Fruit fly (Drosophila melanogaster) whole organism, wandering third instar larva: ENCODE data around the gene CG31075.

ENCODE experiments used
- CG9705 ChIP-seq: fragments of 200-800 bp; sonication (Bioruptor generic); optimal IDR thresholded peaks from 2 replicates; lab custom pipeline; 2018; ENCODE audit warnings: missing biosample characterization, mild to moderate bottlenecking, missing genetic modification characterization
- Hnf4 ChIP-seq: fragments of 200-800 bp; sonication (Bioruptor generic); optimal IDR thresholded peaks from 2 replicates; lab custom pipeline; 2016; ENCODE audit warnings: missing biosample characterization, mild to moderate bottlenecking, missing genetic modification characterization
- dmrt93B ChIP-seq: fragments of 200-800 bp; sonication (Bioruptor generic); optimal IDR thresholded peaks from 2 replicates; lab custom pipeline; 2018; ENCODE audit warnings: missing biosample characterization, mild to moderate bottlenecking, missing genetic modification characterization
- psq ChIP-seq: fragments of 200-800 bp; sonication (Bioruptor generic); optimal IDR thresholded peaks from 3 replicates; lab custom pipeline; 2017; ENCODE audit warnings: missing biosample characterization, mild to moderate bottlenecking, missing genetic modification characterization, moderate library complexity

DNA sequence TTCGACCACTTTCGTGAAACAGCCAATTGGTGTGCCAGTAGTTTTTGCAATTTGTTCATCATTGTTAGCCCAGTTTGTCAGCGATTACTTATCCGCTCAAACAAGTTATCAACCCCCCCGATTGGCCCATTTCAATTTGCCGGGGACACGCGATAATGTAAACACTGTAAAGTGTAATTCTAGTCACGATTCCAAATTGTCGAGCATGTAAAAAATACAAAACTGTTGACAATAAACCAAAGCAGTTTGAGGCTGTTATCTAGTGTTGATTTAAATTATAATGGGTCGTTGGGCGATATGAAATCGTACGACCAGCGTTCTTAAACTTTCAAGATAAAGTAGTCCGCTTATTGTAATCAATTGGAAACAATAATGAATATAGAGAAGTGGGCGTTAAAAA lies 862 bp downstream of the CG31075 start:
- TF ChIP-seq CG9705 (GFP tag; lab: Kevin White, UChicago), result no peak
- no peak for TF ChIP-seq dmrt93B (GFP tag; lab: Kevin White, UChicago)
- no peak for TF ChIP-seq psq (GFP tag; lab: Kevin White, UChicago)
- no peak for TF ChIP-seq Hnf4 (GFP tag; lab: Kevin White, UChicago)
